Fruit fly (Drosophila melanogaster): ENCODE measurements around the gene Ugt307A1.

Ugt307A1 gene

dm6 chr2L:7023614-7024259, 44.0 kb upstream of the Ugt307A1 start, which contains the start of gene Gart (continued):
- TF ChIP-seq jing (GFP tag; optimal IDR thresholded peaks at IDR 0.05) (peak; percentile 48), CG9932 (GFP tag; IDR thresholded peaks at IDR 0.05) (peak; percentile 69), CG9727 (GFP tag; optimal IDR thresholded peaks at IDR 0.05) (peak; percentile 72), CG8944 (GFP tag; optimal IDR thresholded peaks at IDR 0.05) (peak; percentile 74), esg (GFP tag; conservative IDR thresholded peaks at IDR 0.05) (peak; percentile 51), Sox102F (GFP tag; optimal IDR thresholded peaks at IDR 0.05) (no peak), MESR4 (GFP tag; optimal IDR thresholded peaks at IDR 0.05) (peak; percentile 9), CG17359 (tag; optimal IDR thresholded peaks at IDR 0.05) (peak; percentile 16), Dll (GFP tag; IDR thresholded peaks at IDR 0.05; ENCODE audit: partially characterized antibody) (no peak), CG8765 (GFP tag; IDR thresholded peaks at IDR 0.05) (no peak), Elba2 (GFP tag; optimal IDR thresholded peaks at IDR 0.05) (no peak), CG1602 (GFP tag; optimal IDR thresholded peaks at IDR 0.05) (peak; percentile 37), Ada2b (GFP tag; IDR thresholded peaks at IDR 0.05) (peak; percentile 61), CG9437 (GFP tag; optimal IDR thresholded peaks at IDR 0.05) (peak; percentile 24), bigmax (GFP tag; optimal IDR thresholded peaks at IDR 0.05) (no peak), bsh (GFP tag; optimal IDR thresholded peaks at IDR 0.05) (peak in 1 of 2 experiments; percentile 82), CG9797 (GFP tag; optimal IDR thresholded peaks at IDR 0.05) (no peak), CG3838 (GFP tag; optimal IDR thresholded peaks at IDR 0.05) (no peak), Nf-YA (GFP tag; IDR thresholded peaks at IDR 0.05) (no peak), D19A (tag; optimal IDR thresholded peaks at IDR 0.05) (peak; percentile 93), CG15514 (GFP tag; optimal IDR thresholded peaks at IDR 0.05) (no peak), CG4707 (GFP tag; optimal IDR thresholded peaks at IDR 0.05) (no peak), CG7271 (tag; optimal IDR thresholded peaks at IDR 0.05) (no peak), CG17829 (tag; optimal IDR thresholded peaks at IDR 0.05) (no peak), zfh2 (GFP tag; optimal IDR thresholded peaks at IDR 0.05) (peak; percentile 65), Side (GFP tag; optimal IDR thresholded peaks at IDR 0.05) (peak; percentile 72), CG16815 (GFP tag; optimal IDR thresholded peaks at IDR 0.05) (peak; percentile 0), prd (optimal IDR thresholded peaks at IDR 0.05) (no peak), prd (GFP tag; IDR thresholded peaks at IDR 0.05) (no peak), repo (GFP tag; optimal IDR thresholded peaks at IDR 0.05) (peak; percentile 53), crp (GFP tag; optimal IDR thresholded peaks at IDR 0.05) (peak in 1 of 2 experiments; percentile 44), ken (GFP tag; IDR thresholded peaks at IDR 0.05) (peak; percentile 74; the same call in 2 of the 3 replicates), CG16779 (GFP tag; IDR thresholded peaks at IDR 0.05) (no peak), eve (GFP tag; optimal IDR thresholded peaks at IDR 0.05) (no peak), rib (GFP tag; IDR thresholded peaks at IDR 0.05) (no peak), Mrtf (GFP tag; IDR thresholded peaks at IDR 0.05) (peak; percentile 46; the same call in 1 of the 3 replicates), CG10147 (GFP tag; optimal IDR thresholded peaks at IDR 0.05) (peak; percentile 8), BEAF-32 (GFP tag; optimal IDR thresholded peaks at IDR 0.05) (no peak), CG1832 (GFP tag; optimal IDR thresholded peaks at IDR 0.05) (no peak), CG43689 (GFP tag; IDR thresholded peaks at IDR 0.05) (no peak; the same call in 1 of the 2 replicates), CG1233 (GFP tag; optimal IDR thresholded peaks at IDR 0.05) (no peak), PHDP (tag; optimal IDR thresholded peaks at IDR 0.05) (peak; percentile 71), CoRest (tag; optimal IDR thresholded peaks at IDR 0.05) (peak; percentile 68), CG17612 (GFP tag; IDR thresholded peaks at IDR 0.05) (no peak), lab (GFP tag; optimal IDR thresholded peaks at IDR 0.05) (peak; percentile 28), CG2875 (GFP tag; optimal IDR thresholded peaks at IDR 0.05) (peak; percentile 67), MTF-1 (GFP tag; optimal IDR thresholded peaks at IDR 0.05; ENCODE audit: borderline replicate concordance) (no peak), scrt (GFP tag; optimal IDR thresholded peaks at IDR 0.05) (no peak), CG4424 (GFP tag; optimal IDR thresholded peaks at IDR 0.05) (no peak)
